Worm (Caenorhabditis elegans): Measurements from ENCODE around the gene glt-6.

ce11 chrIV:7467170-7467569 is 36.3 kb upstream of the glt-6 start:
- TF ChIP-seq egl-27 (tag; optimal IDR thresholded peaks at IDR 0.05) (no peak), nhr-11 (tag; optimal IDR thresholded peaks at IDR 0.05) (no peak), mdt-29 (GFP tag; IDR thresholded peaks at IDR 0.05) (no peak), unc-62 (GFP tag; optimal IDR thresholded peaks at IDR 0.05 in 1 of 2) (no peak), unc-62 (tag; optimal IDR thresholded peaks at IDR 0.05) (no peak), daf-12 (tag; optimal IDR thresholded peaks at IDR 0.05) (no peak)

Data from whole organism, L4 larva.